Fruit fly (Drosophila melanogaster): ENCODE data around the gene CG14692.

The CG14692 gene

dm6 chr3R:10792604-10793003, 11.2 kb downstream of the CG14692 start, which contains the start of gene CG14687:
TSS of gene CG14687 (plus strand) at chr3R:10792904.
- no peak for TF ChIP-seq psq (optimal IDR thresholded peaks at IDR 0.05)

- TF ChIP-seq insv (optimal IDR thresholded peaks at IDR 0.05) (no peak), Sin3A (optimal IDR thresholded peaks at IDR 0.05) (no peak), ttk (optimal IDR thresholded peaks at IDR 0.05) (no peak), Myc (optimal IDR thresholded peaks at IDR 0.05) (no peak), psq (optimal IDR thresholded peaks at IDR 0.05) (no peak), h (optimal IDR thresholded peaks at IDR 0.05) (no peak)
Measured at dm6 chr3R:10788186-10788585, 15.6 kb downstream of the CG14692 start, which contains the start of the genes Art1 and Mcm5. TSS of gene Art1 (minus strand) at chr3R:10788226. TSS of gene Mcm5 (plus strand) at chr3R:10788524.

- TF ChIP-seq Myc (optimal IDR thresholded peaks at IDR 0.05) = no peak
- no peak for TF ChIP-seq Sin3A (optimal IDR thresholded peaks at IDR 0.05)
- no peak for TF ChIP-seq ttk (optimal IDR thresholded peaks at IDR 0.05)
- no peak for TF ChIP-seq h (optimal IDR thresholded peaks at IDR 0.05)
- no peak for TF ChIP-seq insv (optimal IDR thresholded peaks at IDR 0.05)
- no peak for TF ChIP-seq psq (optimal IDR thresholded peaks at IDR 0.05)
Measured at dm6 chr3R:10784058-10784499, 19.7 kb downstream of the CG14692 start, which contains the start of the genes mRpL37 and Rbp1. TSS of gene mRpL37 (minus strand) at chr3R:10784092. TSS of gene Rbp1 (plus strand) at chr3R:10784383.

- TF ChIP-seq insv (optimal IDR thresholded peaks at IDR 0.05) (no peak), ttk (optimal IDR thresholded peaks at IDR 0.05) (no peak), Sin3A (optimal IDR thresholded peaks at IDR 0.05) (no peak), Myc (optimal IDR thresholded peaks at IDR 0.05) (no peak), psq (optimal IDR thresholded peaks at IDR 0.05) (no peak), h (optimal IDR thresholded peaks at IDR 0.05) (no peak)
Measured at dm6 chr3R:10782167-10782566, 21.6 kb downstream of the CG14692 start, which contains the start of gene CG42633. TSS of gene CG42633 (minus strand) at chr3R:10782267.

dm6 chr3R:10780161-10780560, 23.6 kb downstream of the CG14692 start:
- no peak for TF ChIP-seq insv (optimal IDR thresholded peaks at IDR 0.05)
- TF ChIP-seq Myc (optimal IDR thresholded peaks at IDR 0.05) = no peak
- no peak for TF ChIP-seq ttk (optimal IDR thresholded peaks at IDR 0.05)
- no peak for TF ChIP-seq psq (optimal IDR thresholded peaks at IDR 0.05)
- no peak for TF ChIP-seq Sin3A (optimal IDR thresholded peaks at IDR 0.05)
- TF ChIP-seq h (optimal IDR thresholded peaks at IDR 0.05) = no peak

dm6 chr3R:10779269-10779668, 24.5 kb downstream of the CG14692 start, which contains the start of gene Desi:
TSS of gene Desi (plus strand) at chr3R:10779569.
- no peak for TF ChIP-seq Sin3A (optimal IDR thresholded peaks at IDR 0.05)
- TF ChIP-seq psq (optimal IDR thresholded peaks at IDR 0.05) = no peak
- TF ChIP-seq ttk (optimal IDR thresholded peaks at IDR 0.05) = no peak
- no peak for TF ChIP-seq Myc (optimal IDR thresholded peaks at IDR 0.05)
- TF ChIP-seq h (optimal IDR thresholded peaks at IDR 0.05) = no peak
- TF ChIP-seq insv (optimal IDR thresholded peaks at IDR 0.05) = no peak

dm6 chr3R:10778151-10778550, 25.6 kb downstream of the CG14692 start:
- TF ChIP-seq ttk (optimal IDR thresholded peaks at IDR 0.05) (no peak), Sin3A (optimal IDR thresholded peaks at IDR 0.05) (no peak), h (optimal IDR thresholded peaks at IDR 0.05) (no peak), psq (optimal IDR thresholded peaks at IDR 0.05) (no peak), insv (optimal IDR thresholded peaks at IDR 0.05) (no peak), Myc (optimal IDR thresholded peaks at IDR 0.05) (no peak)

dm6 chr3R:10777274-10777673, 26.5 kb downstream of the CG14692 start, which contains the start of the genes CG45076, CG45078 and fau:
TSS of gene CG45076 (minus strand) at chr3R:10777374.
TSS of gene CG45078 (minus strand) at chr3R:10777374.
TSS of gene fau (minus strand) at chr3R:10777374.
- no peak for TF ChIP-seq ttk (optimal IDR thresholded peaks at IDR 0.05)
- TF ChIP-seq h (optimal IDR thresholded peaks at IDR 0.05) = no peak
- TF ChIP-seq psq (optimal IDR thresholded peaks at IDR 0.05) = no peak
- no peak for TF ChIP-seq insv (optimal IDR thresholded peaks at IDR 0.05)
- TF ChIP-seq Myc (optimal IDR thresholded peaks at IDR 0.05) = no peak
- TF ChIP-seq Sin3A (optimal IDR thresholded peaks at IDR 0.05) = no peak

dm6 chr3R:10776047-10776659, 27.6 kb downstream of the CG14692 start:
- TF ChIP-seq h (optimal IDR thresholded peaks at IDR 0.05) (no peak), Myc (optimal IDR thresholded peaks at IDR 0.05) (no peak), insv (optimal IDR thresholded peaks at IDR 0.05) (no peak), psq (optimal IDR thresholded peaks at IDR 0.05) (no peak), ttk (optimal IDR thresholded peaks at IDR 0.05) (no peak), Sin3A (optimal IDR thresholded peaks at IDR 0.05) (no peak)

dm6 chr3R:10775246-10775645, 28.5 kb downstream of the CG14692 start:
- TF ChIP-seq h (optimal IDR thresholded peaks at IDR 0.05) = no peak
- TF ChIP-seq Myc (optimal IDR thresholded peaks at IDR 0.05) = no peak
- no peak for TF ChIP-seq Sin3A (optimal IDR thresholded peaks at IDR 0.05)
- TF ChIP-seq insv (optimal IDR thresholded peaks at IDR 0.05) = no peak
- no peak for TF ChIP-seq ttk (optimal IDR thresholded peaks at IDR 0.05)
- TF ChIP-seq psq (optimal IDR thresholded peaks at IDR 0.05) = no peak

- no peak for TF ChIP-seq psq (optimal IDR thresholded peaks at IDR 0.05)
- TF ChIP-seq insv (optimal IDR thresholded peaks at IDR 0.05) = no peak
- no peak for TF ChIP-seq ttk (optimal IDR thresholded peaks at IDR 0.05)
- no peak for TF ChIP-seq Myc (optimal IDR thresholded peaks at IDR 0.05)
- no peak for TF ChIP-seq h (optimal IDR thresholded peaks at IDR 0.05)
- TF ChIP-seq Sin3A (optimal IDR thresholded peaks at IDR 0.05) = no peak
Measured at dm6 chr3R:10767526-10767925, 36.2 kb downstream of the CG14692 start, which contains the start of gene TfIIFbeta. TSS of gene TfIIFbeta (minus strand) at chr3R:10767804.

dm6 chr3R:10761980-10762379, 41.8 kb downstream of the CG14692 start:
- TF ChIP-seq Myc (optimal IDR thresholded peaks at IDR 0.05) = no peak
- TF ChIP-seq ttk (optimal IDR thresholded peaks at IDR 0.05) = no peak

All from Kc167 (cell line).